Worm (Caenorhabditis elegans): ENCODE data around the gene D2007.2.

DNA sequence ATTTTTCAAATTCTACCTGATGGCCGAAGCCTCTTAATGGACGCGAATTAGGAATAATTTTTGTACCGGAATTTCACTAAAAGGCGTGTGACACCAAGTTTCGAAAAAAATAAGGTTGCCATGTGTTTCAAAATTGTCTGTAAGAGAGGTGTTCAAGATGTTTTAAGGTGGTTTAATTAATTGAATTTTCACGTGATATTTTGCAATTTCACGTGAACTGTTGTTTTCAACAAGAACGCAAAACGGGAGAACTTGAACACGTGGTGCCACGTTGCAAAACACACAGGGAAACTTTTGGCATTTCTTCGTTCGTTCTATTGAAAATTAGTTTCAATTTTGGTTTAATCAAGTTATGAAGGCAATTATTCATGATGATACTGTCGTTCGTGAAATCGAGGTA lies 32.8 kb downstream of the D2007.2 start, which contains the start of gene spc-2:
- TF ChIP-seq flt-1 (GFP tag; IDR thresholded peaks at IDR 0.05) (no peak), cog-1 (tag; optimal IDR thresholded peaks at IDR 0.05) (no peak)
